Worm (Caenorhabditis elegans): ENCODE results near the gene zig-3.

DNA sequence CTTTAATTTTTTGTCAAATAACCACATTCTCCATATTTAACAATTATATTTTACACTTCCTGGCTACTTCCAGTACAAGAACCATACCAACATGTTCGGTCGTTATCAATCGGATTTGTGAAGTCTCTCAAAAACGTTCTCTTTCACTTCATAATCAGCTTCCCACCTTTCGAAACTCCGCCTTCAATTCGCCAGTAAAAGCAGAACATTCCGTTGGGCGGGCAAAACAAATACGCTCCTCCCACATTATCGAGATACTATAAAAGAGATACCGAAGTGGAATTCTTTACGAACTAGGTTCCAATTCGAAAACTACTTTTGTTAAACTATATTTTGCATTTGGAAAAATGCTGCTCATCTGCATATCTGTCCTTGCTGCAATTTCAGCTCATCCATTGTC lies at the start of gene zig-3:
- TF ChIP-seq athp-1 (tag; optimal IDR thresholded peaks at IDR 0.05) (no peak), F57C9.4 (tag; optimal IDR thresholded peaks at IDR 0.05) (no peak), bed-2 (GFP tag; IDR thresholded peaks at IDR 0.05) (no peak), lir-1 (GFP tag; conservative IDR thresholded peaks at IDR 0.05) (no peak), atf-7 (tag; optimal IDR thresholded peaks at IDR 0.05) (no peak), cebp-1 (GFP tag; IDR thresholded peaks at IDR 0.05) (no peak), cebp-1 (tag; optimal IDR thresholded peaks at IDR 0.05) (no peak)

Data from whole organism, young adult.